Worm (Caenorhabditis elegans) whole organism, dauer: ENCODE measurements around the gene ints-13.

Experiments used
- unc-62 ChIP-seq: sonication (generic microtip); optimal IDR thresholded peaks from 2 replicates; lab custom pipeline; 2017; ENCODE audit warnings: missing biosample characterization, missing genetic modification reagents, missing genetic modification characterization

ints-13 gene

ce11 chrIV:244843-245242 is 7.6 kb upstream of the ints-13 start, which contains the start of gene aass-1:
TSS of gene aass-1 (plus strand) at chrIV:245143.
- TF ChIP-seq unc-62 (GFP tag; lab: Kevin White, UChicago) = no peak

- TF ChIP-seq unc-62 (GFP tag; lab: Kevin White, UChicago) = no peak
These were observed 7.0 kb upstream of the ints-13 start for ce11 chrIV:244278-244677.

ce11 chrIV:240257-240754 is 3.1 kb upstream of the ints-13 start, which contains the start of the genes fnta-1 and cogc-8:
TSS of gene fnta-1 (minus strand) at chrIV:240307.
TSS of gene cogc-8 (plus strand) at chrIV:240451.
- no peak for TF ChIP-seq unc-62 (GFP tag; lab: Kevin White, UChicago)

ce11 chrIV:236138-236537 is 1.1 kb downstream of the ints-13 start:
- TF ChIP-seq unc-62 (GFP tag; lab: Kevin White, UChicago) = no peak

ce11 chrIV:231673-232072 is 5.6 kb downstream of the ints-13 start, which contains the start of gene gtf-2H1:
TSS of gene gtf-2H1 (minus strand) at chrIV:231773.
- TF ChIP-seq unc-62 (GFP tag; lab: Kevin White, UChicago) = no peak

- no peak for TF ChIP-seq unc-62 (GFP tag; lab: Kevin White, UChicago)
These were observed 19.0 kb downstream of the ints-13 start, which contains the start of gene prdx-6 for ce11 chrIV:218252-218651. TSS of gene prdx-6 (plus strand) at chrIV:218552.

ce11 chrIV:210591-210990 is 26.7 kb downstream of the ints-13 start:
- TF ChIP-seq unc-62 (GFP tag; lab: Kevin White, UChicago) = no peak

ce11 chrIV:207885-208284 is 29.4 kb downstream of the ints-13 start, which contains the start of gene Y38C1AA.1:
TSS of gene Y38C1AA.1 (plus strand) at chrIV:208185.
- no peak for TF ChIP-seq unc-62 (GFP tag; lab: Kevin White, UChicago)

ce11 chrIV:204998-205397 is 32.3 kb downstream of the ints-13 start, which contains the start of gene coa-1:
TSS of gene coa-1 (plus strand) at chrIV:205298.
- no peak for TF ChIP-seq unc-62 (GFP tag; lab: Kevin White, UChicago)

- no peak for TF ChIP-seq unc-62 (GFP tag; lab: Kevin White, UChicago)
These were observed 34.2 kb downstream of the ints-13 start, which contains the start of gene gfrp-1 for ce11 chrIV:202921-203652. TSS of gene gfrp-1 (plus strand) at chrIV:203602.

ce11 chrIV:194442-194841 is 42.8 kb downstream of the ints-13 start, which contains the start of gene csn-3:
TSS of gene csn-3 (plus strand) at chrIV:194742.
- TF ChIP-seq unc-62 (GFP tag; lab: Kevin White, UChicago) = no peak

ce11 chrIV:192046-192445 is 45.2 kb downstream of the ints-13 start, which contains the start of gene Y38C1AA.12:
TSS of gene Y38C1AA.12 (plus strand) at chrIV:192256.
- TF ChIP-seq unc-62 (GFP tag; lab: Kevin White, UChicago) = no peak

ce11 chrIV:189087-189486 is 48.2 kb downstream of the ints-13 start:
- no peak for TF ChIP-seq unc-62 (GFP tag; lab: Kevin White, UChicago)

ce11 chrIV:187336-187735 is 49.9 kb downstream of the ints-13 start:
- no peak for TF ChIP-seq unc-62 (GFP tag; lab: Kevin White, UChicago)

- no peak for TF ChIP-seq unc-62 (GFP tag; lab: Kevin White, UChicago)
These were observed 51.1 kb downstream of the ints-13 start for ce11 chrIV:186110-186509.

- no peak for TF ChIP-seq unc-62 (GFP tag; lab: Kevin White, UChicago)
These were observed 53.1 kb downstream of the ints-13 start, which contains the start of gene pnc-1 for ce11 chrIV:184184-184583. TSS of gene pnc-1 (plus strand) at chrIV:184484.
